Fruit fly (Drosophila melanogaster) whole organism, embryonic: Measurements from ENCODE around the gene Frmd5.

Experiments used
- Adf1 ChIP-seq: fragments of 200-800 bp; sonication (Bioruptor generic); IDR thresholded peaks from 2 replicates; pipeline ENCODE4 v1.3.6; 2022; ENCODE audit warnings: missing biosample characterization, missing genetic modification characterization
- Bgb ChIP-seq: fragments of 200-800 bp; sonication (Bioruptor generic); IDR thresholded peaks from 2 replicates; pipeline ENCODE4 v1.3.6; 2022; ENCODE audit warnings: missing biosample characterization, missing genetic modification characterization; ENCODE audit not compliant: partially characterized antibody
- CG10209 ChIP-seq: fragments of 200-800 bp; sonication (Bioruptor generic); optimal IDR thresholded peaks from 3 replicates; lab custom pipeline; 2017; ENCODE audit warnings: missing biosample characterization, mild to moderate bottlenecking, missing genetic modification characterization, missing genetic modification reagents
- CG10366 ChIP-seq: fragments of 200-800 bp; sonication (Bioruptor generic); IDR thresholded peaks from 2 replicates; pipeline ENCODE4 v1.3.6; 2022; ENCODE audit warnings: missing biosample characterization, missing genetic modification characterization
- CG13624 ChIP-seq: fragments of 200-800 bp; sonication (Bioruptor generic); optimal IDR thresholded peaks from 2 replicates; lab custom pipeline; 2016; ENCODE audit warnings: missing biosample characterization, missing genetic modification characterization
- CG14441 ChIP-seq: fragments of 200-800 bp; sonication (Bioruptor generic); IDR thresholded peaks from 2 replicates; pipeline ENCODE4 v1.3.6; 2022; ENCODE audit warnings: missing biosample characterization, missing genetic modification characterization
- CG16815 ChIP-seq: fragments of 200-800 bp; sonication (Bioruptor generic); optimal IDR thresholded peaks from 3 replicates; lab custom pipeline; 2017; ENCODE audit warnings: missing biosample characterization, mild to moderate bottlenecking, missing genetic modification characterization
- CG18262 ChIP-seq: fragments of 200-800 bp; optimal IDR thresholded peaks from 3 replicates; lab custom pipeline; 2019; ENCODE audit warnings: missing biosample characterization, mild to moderate bottlenecking, missing genetic modification characterization, moderate library complexity
- CG3065 ChIP-seq: fragments of 200-800 bp; sonication (Bioruptor generic); optimal IDR thresholded peaks from 2 replicates; lab custom pipeline; 2016; ENCODE audit warnings: missing biosample characterization, missing genetic modification characterization
- CG32532 ChIP-seq: fragments of 200-800 bp; sonication (Bioruptor generic); IDR thresholded peaks from 2 replicates; pipeline ENCODE4 v1.3.6; 2022; ENCODE audit warnings: missing biosample characterization, missing genetic modification characterization
- CG32767 ChIP-seq: fragments of 200-800 bp; sonication (Bioruptor generic); IDR thresholded peaks from 2 replicates; pipeline ENCODE4 v1.3.6; 2022; ENCODE audit warnings: missing biosample characterization, missing genetic modification characterization
- CG42726 ChIP-seq: fragments of 200-800 bp; sonication (Bioruptor generic); IDR thresholded peaks from 2 replicates; pipeline ENCODE4 v1.3.6; 2022; ENCODE audit warnings: missing biosample characterization, missing genetic modification characterization; ENCODE audit not compliant: partially characterized antibody
- CG4854 ChIP-seq: fragments of 200-800 bp; sonication (Bioruptor generic); optimal IDR thresholded peaks from 2 replicates; lab custom pipeline; 2016; ENCODE audit warnings: missing biosample characterization, missing genetic modification characterization, inconsistent platforms
- CG6254 ChIP-seq: fragments of 200-800 bp; sonication (Bioruptor generic); optimal IDR thresholded peaks from 3 replicates; lab custom pipeline; 2017; ENCODE audit warnings: mild to moderate bottlenecking, missing biosample characterization, missing genetic modification reagents, missing genetic modification characterization
- CG6854 ChIP-seq: fragments of 200-800 bp; sonication (Bioruptor generic); optimal IDR thresholded peaks from 3 replicates; lab custom pipeline; 2017; ENCODE audit warnings: missing biosample characterization, mild to moderate bottlenecking, missing genetic modification characterization
- CG7928 ChIP-seq: fragments of 200-800 bp; sonication (Bioruptor generic); optimal IDR thresholded peaks from 2 replicates; lab custom pipeline; 2017; ENCODE audit warnings: missing biosample characterization, mild to moderate bottlenecking, missing genetic modification characterization
- CG7963 ChIP-seq: fragments of 200-800 bp; sonication (Bioruptor generic); IDR thresholded peaks from 3 replicates; pipeline ENCODE4 v1.3.6; 2022; ENCODE audit warnings: missing biosample characterization, missing genetic modification characterization; ENCODE audit not compliant: partially characterized antibody
- CG8924 ChIP-seq: fragments of 200-800 bp; optimal IDR thresholded peaks from 3 replicates; lab custom pipeline; 2019; ENCODE audit warnings: missing biosample characterization, mild to moderate bottlenecking, missing genetic modification characterization, moderate library complexity
- Dbx ChIP-seq: fragments of 200-800 bp; sonication (Bioruptor generic); IDR thresholded peaks from 3 replicates; pipeline ENCODE4 v1.3.6; 2022; ENCODE audit warnings: missing biosample characterization, missing genetic modification characterization
- Deaf1 ChIP-seq: fragments of 200-800 bp; optimal IDR thresholded peaks from 3 replicates; lab custom pipeline; 2019; ENCODE audit warnings: missing biosample characterization, mild to moderate bottlenecking, missing genetic modification characterization, moderate library complexity
- Dip3 ChIP-seq: fragments of 200-800 bp; sonication (Bioruptor generic); optimal IDR thresholded peaks from 3 replicates; lab custom pipeline; 2016; ENCODE audit warnings: missing biosample characterization, missing genetic modification characterization
- Doc3 ChIP-seq: fragments of 200-800 bp; sonication (Bioruptor generic); IDR thresholded peaks from 3 replicates; pipeline ENCODE4 v1.3.6; 2022; ENCODE audit warnings: missing biosample characterization, missing genetic modification characterization; ENCODE audit not compliant: partially characterized antibody
- Dref ChIP-seq: fragments of 200-800 bp; sonication (Bioruptor generic); IDR thresholded peaks from 2 replicates; pipeline ENCODE4 v1.3.6; 2022; ENCODE audit warnings: missing biosample characterization, missing genetic modification characterization
- E2f1 ChIP-seq: fragments of 200-800 bp; sonication (Bioruptor generic); IDR thresholded peaks from 2 replicates; pipeline ENCODE4 v1.3.6; 2022; ENCODE audit warnings: missing biosample characterization, missing genetic modification characterization
- Elba2 ChIP-seq: fragments of 200-800 bp; sonication (Bioruptor generic); optimal IDR thresholded peaks from 3 replicates; lab custom pipeline; 2016; ENCODE audit warnings: missing biosample characterization, missing genetic modification characterization
- Fer1 ChIP-seq: fragments of 200-800 bp; sonication (Bioruptor generic); optimal IDR thresholded peaks from 2 replicates; lab custom pipeline; 2017; ENCODE audit warnings: missing biosample characterization, mild to moderate bottlenecking, missing genetic modification characterization
- Hey ChIP-seq: fragments of 200-800 bp; sonication (Bioruptor generic); optimal IDR thresholded peaks from 3 replicates; lab custom pipeline; 2018; ENCODE audit warnings: missing biosample characterization, mild to moderate bottlenecking, missing genetic modification characterization
- Mad ChIP-seq: fragments of 200-800 bp; sonication (Bioruptor generic); optimal IDR thresholded peaks from 2 replicates; lab custom pipeline; 2016; ENCODE audit warnings: missing biosample characterization, missing genetic modification characterization
- Myb ChIP-seq: fragments of 200-800 bp; sonication (Bioruptor generic); optimal IDR thresholded peaks from 2 replicates; lab custom pipeline; 2016; ENCODE audit warnings: missing biosample characterization, missing genetic modification characterization
- NfI ChIP-seq: fragments of 200-800 bp; sonication (Bioruptor generic); optimal IDR thresholded peaks from 3 replicates; lab custom pipeline; 2018; ENCODE audit warnings: missing biosample characterization, mild to moderate bottlenecking, missing genetic modification characterization, moderate library complexity
- Sry-β ChIP-seq: fragments of 200-800 bp; sonication (Bioruptor generic); optimal IDR thresholded peaks from 2 replicates; lab custom pipeline; 2018; ENCODE audit warnings: missing biosample characterization, mild to moderate bottlenecking, missing genetic modification characterization, moderate library complexity
- Sry-δ ChIP-seq: fragments of 200-800 bp; sonication (Bioruptor generic); optimal IDR thresholded peaks from 2 replicates; lab custom pipeline; 2016; ENCODE audit warnings: missing biosample characterization, missing genetic modification characterization
- Ssrp ChIP-seq: fragments of 200-800 bp; sonication (Bioruptor generic); optimal IDR thresholded peaks from 2 replicates; lab custom pipeline; 2018; ENCODE audit warnings: missing biosample characterization, mild to moderate bottlenecking, missing genetic modification characterization, moderate library complexity
- amos ChIP-seq: fragments of 200-800 bp; sonication (Bioruptor generic); IDR thresholded peaks from 2 replicates; pipeline ENCODE4 v1.3.6; 2022; ENCODE audit warnings: missing biosample characterization, missing genetic modification characterization; ENCODE audit not compliant: partially characterized antibody
- bcd ChIP-seq: fragments of 200-800 bp; sonication (Bioruptor generic); optimal IDR thresholded peaks from 2 replicates; lab custom pipeline; 2017; ENCODE audit warnings: missing biosample characterization, mild to moderate bottlenecking, missing genetic modification characterization
- ci ChIP-seq: fragments of 200-800 bp; sonication (Bioruptor generic); IDR thresholded peaks from 3 replicates; pipeline ENCODE4 v1.3.6; 2022; ENCODE audit warnings: missing biosample characterization, missing genetic modification characterization
- crp ChIP-seq, 2 experiments: fragments of 200-800 bp; sonication (Bioruptor generic); optimal IDR thresholded peaks; 2 replicates in 1 of 2; 3 replicates in 1 of 2; lab custom pipeline; 2017; ENCODE audit warnings: missing biosample characterization in 2 of 2, missing genetic modification characterization in 2 of 2, mild to moderate bottlenecking in 1 of 2, moderate library complexity in 1 of 2
- eyg ChIP-seq: fragments of 200-800 bp; sonication (Bioruptor generic); optimal IDR thresholded peaks from 3 replicates; lab custom pipeline; 2016; ENCODE audit warnings: missing biosample characterization, missing genetic modification characterization
- gro ChIP-seq: fragments of 200-800 bp; sonication (Bioruptor generic); optimal IDR thresholded peaks from 2 replicates; lab custom pipeline; 2016; ENCODE audit warnings: missing biosample characterization, missing genetic modification characterization
- nerfin-1 ChIP-seq: fragments of 200-800 bp; sonication (Bioruptor generic); optimal IDR thresholded peaks from 3 replicates; lab custom pipeline; 2019; ENCODE audit warnings: missing biosample characterization, mild to moderate bottlenecking, missing genetic modification characterization, moderate library complexity
- p53 ChIP-seq: fragments of 200-800 bp; sonication (Bioruptor generic); optimal IDR thresholded peaks from 2 replicates; lab custom pipeline; 2016; ENCODE audit warnings: missing biosample characterization, missing genetic modification characterization
- pnt ChIP-seq: fragments of 200-800 bp; sonication (Bioruptor generic); optimal IDR thresholded peaks from 3 replicates; lab custom pipeline; 2016; ENCODE audit warnings: missing biosample characterization, missing genetic modification characterization
- pros ChIP-seq: fragments of 200-800 bp; sonication (Bioruptor generic); optimal IDR thresholded peaks from 3 replicates; lab custom pipeline; 2019; ENCODE audit warnings: missing biosample characterization, mild to moderate bottlenecking, missing genetic modification characterization, moderate library complexity
- psq ChIP-seq: fragments of 200-800 bp; sonication (Bioruptor generic); optimal IDR thresholded peaks from 2 replicates; lab custom pipeline; 2017; ENCODE audit warnings: missing biosample characterization, missing genetic modification characterization
- scrt ChIP-seq: fragments of 200-800 bp; sonication (Bioruptor generic); optimal IDR thresholded peaks from 2 replicates; lab custom pipeline; 2018; ENCODE audit warnings: missing biosample characterization, mild to moderate bottlenecking, missing genetic modification characterization, moderate library complexity
- sr ChIP-seq: fragments of 200-800 bp; sonication (Bioruptor generic); IDR thresholded peaks from 3 replicates; pipeline ENCODE4 v1.3.6; 2022; ENCODE audit warnings: missing biosample characterization, missing genetic modification characterization
- stwl ChIP-seq: fragments of 200-800 bp; sonication (Bioruptor generic); optimal IDR thresholded peaks from 3 replicates; lab custom pipeline; 2018; ENCODE audit warnings: missing biosample characterization, mild to moderate bottlenecking, missing genetic modification characterization, moderate library complexity
- tio ChIP-seq: fragments of 200-800 bp; sonication (Bioruptor generic); optimal IDR thresholded peaks from 2 replicates; lab custom pipeline; 2017; ENCODE audit warnings: missing biosample characterization, missing genetic modification characterization, inconsistent platforms
- zen ChIP-seq: fragments of 200-800 bp; sonication (Bioruptor generic); optimal IDR thresholded peaks from 3 replicates; lab custom pipeline; 2018; ENCODE audit warnings: missing biosample characterization, mild to moderate bottlenecking, missing genetic modification characterization, moderate library complexity

The Frmd5 gene

dm6 chr2L:10339212-10339721 lies 5.0 kb upstream of the Frmd5 start, which contains the start of gene SamDC (continued):
- TF ChIP-seq Fer1 (GFP tag; lab: Kevin White, UChicago): peak; percentile 44
- TF ChIP-seq Bgb (GFP tag; lab: Robert Waterston, UW): peak; percentile 93
- peak; percentile 27; the same call in 1 of the 2 replicates for TF ChIP-seq Adf1 (GFP tag; lab: Robert Waterston, UW)
- TF ChIP-seq CG16815 (GFP tag; lab: Kevin White, UChicago): peak; percentile 7
- peak; percentile 63 for TF ChIP-seq CG8924 (tag; lab: Kevin White, UChicago)
- peak; percentile 2 for TF ChIP-seq pnt (GFP tag; lab: Kevin White, UChicago)
- TF ChIP-seq Sry-β (GFP tag; lab: Kevin White, UChicago): no peak
- TF ChIP-seq bcd (GFP tag; lab: Kevin White, UChicago): no peak
- peak; percentile 33 for TF ChIP-seq CG6854
- peak in 1 of 2 experiments; percentile 60 for TF ChIP-seq crp (GFP tag; optimal IDR thresholded peaks at IDR 0.05; lab: Kevin White, UChicago)
- no peak for TF ChIP-seq E2f1 (GFP tag; lab: Robert Waterston, UW)
- no peak for TF ChIP-seq p53 (GFP tag; lab: Kevin White, UChicago)
- peak; percentile 24 for TF ChIP-seq Dip3
- peak; percentile 5 for TF ChIP-seq Myb (GFP tag; lab: Kevin White, UChicago)
- peak; percentile 36 for TF ChIP-seq CG10209
- peak; percentile 66; the same call in 2 of the 3 replicates for TF ChIP-seq ci (GFP tag; lab: Robert Waterston, UW)
- no peak for TF ChIP-seq CG7928 (GFP tag; lab: Kevin White, UChicago)
- TF ChIP-seq CG4854: no peak
- TF ChIP-seq scrt (GFP tag; lab: Kevin White, UChicago): peak; percentile 46
- peak; percentile 73; the same call in 2 of the 3 replicates for TF ChIP-seq Dbx (GFP tag; lab: Robert Waterston, UW)
- peak; percentile 91 for TF ChIP-seq Dref (GFP tag; lab: Robert Waterston, UW)
- TF ChIP-seq eyg (GFP tag; lab: Kevin White, UChicago): peak; percentile 18
- no peak for TF ChIP-seq CG32767 (GFP tag; lab: Robert Waterston, UW)
- TF ChIP-seq gro (GFP tag; lab: Kevin White, UChicago): peak; percentile 52
- TF ChIP-seq CG10366: no peak; the same call in 1 of the 2 replicates
- TF ChIP-seq CG13624: peak; percentile 7
- TF ChIP-seq CG18262: no peak
- TF ChIP-seq CG32532 (GFP tag; lab: Robert Waterston, UW): peak; percentile 42; the same call in 1 of the 2 replicates
- TF ChIP-seq CG6254 (GFP tag; lab: Kevin White, UChicago): no peak
- peak; percentile 88; the same call in 1 of the 2 replicates for TF ChIP-seq amos (GFP tag; lab: Robert Waterston, UW)
- TF ChIP-seq Sry-δ (GFP tag; lab: Kevin White, UChicago): peak; percentile 92
- TF ChIP-seq Doc3: peak; percentile 68
- no peak for TF ChIP-seq CG3065 (GFP tag; lab: Kevin White, UChicago)
- TF ChIP-seq Elba2 (GFP tag; lab: Kevin White, UChicago): no peak
- peak; percentile 82; the same call in 1 of the 2 replicates for TF ChIP-seq CG42726 (GFP tag; lab: Robert Waterston, UW)
- peak; percentile 78 for TF ChIP-seq stwl (tag; lab: Kevin White, UChicago)
- TF ChIP-seq sr (GFP tag; lab: Robert Waterston, UW): no peak
- TF ChIP-seq Hey: no peak
- TF ChIP-seq NfI (GFP tag; lab: Kevin White, UChicago): peak; percentile 46
- TF ChIP-seq Deaf1 (tag; lab: Kevin White, UChicago): no peak
- no peak for TF ChIP-seq tio
- TF ChIP-seq zen (tag; lab: Kevin White, UChicago): peak; percentile 58
- TF ChIP-seq Mad (GFP tag; lab: Kevin White, UChicago): peak; percentile 4
- peak; percentile 14 for TF ChIP-seq pros (GFP tag; lab: Kevin White, UChicago)
- peak; percentile 38 for TF ChIP-seq psq (GFP tag; lab: Kevin White, UChicago)
- peak; percentile 5; the same call in 1 of the 2 replicates for TF ChIP-seq CG14441 (GFP tag; lab: Robert Waterston, UW)
- peak; percentile 57 for TF ChIP-seq Ssrp
- no peak for TF ChIP-seq nerfin-1 (tag; lab: Kevin White, UChicago)
- peak; percentile 76 for TF ChIP-seq CG7963 (GFP tag; lab: Robert Waterston, UW)
